Worm (Caenorhabditis elegans): ENCODE data around the gene K02D3.2.

- TF ChIP-seq unc-62 (GFP tag; optimal IDR thresholded peaks at IDR 0.05 in 1 of 2): no peak
- no peak for TF ChIP-seq unc-62 (tag; optimal IDR thresholded peaks at IDR 0.05)
- TF ChIP-seq lin-13 (GFP tag; optimal IDR thresholded peaks at IDR 0.05): no peak
- TF ChIP-seq lin-38 (GFP tag; IDR thresholded peaks at IDR 0.05): no peak
- TF ChIP-seq R02D3.7 (tag; optimal IDR thresholded peaks at IDR 0.05): no peak
- no peak for TF ChIP-seq hmg-1.1 (GFP tag; IDR thresholded peaks at IDR 0.05)
- TF ChIP-seq snpc-4 (tag; optimal IDR thresholded peaks at IDR 0.05): no peak
- no peak for TF ChIP-seq jun-1 (tag; optimal IDR thresholded peaks at IDR 0.05)
These were observed 36.2 kb upstream of the K02D3.2 start for ce11 chrX:13747997-13748396.

Data from whole organism, L4 larva.